Fruit fly (Drosophila melanogaster) whole organism, pupa: ENCODE data around the gene fipi.

ENCODE experiments used
- CG15710 ChIP-seq: fragments of 200-800 bp; sonication (Bioruptor generic); optimal IDR thresholded peaks from 2 replicates; lab custom pipeline; 2018; ENCODE audit warnings: missing biosample characterization, mild to moderate bottlenecking, missing genetic modification characterization, moderate library complexity
- CG17806 ChIP-seq: fragments of 200-800 bp; sonication (Bioruptor generic); optimal IDR thresholded peaks from 2 replicates; lab custom pipeline; 2018; ENCODE audit warnings: missing biosample characterization, mild to moderate bottlenecking, missing genetic modification characterization, moderate library complexity
- CG34367 ChIP-seq: fragments of 200-800 bp; sonication (Bioruptor generic); optimal IDR thresholded peaks from 2 replicates; lab custom pipeline; 2018; ENCODE audit warnings: missing biosample characterization, mild to moderate bottlenecking, missing genetic modification characterization
- CG4496 ChIP-seq: fragments of 200-800 bp; sonication (Bioruptor generic); IDR thresholded peaks from 3 replicates; pipeline ENCODE4 v1.3.6; 2022; ENCODE audit warnings: missing biosample characterization, missing genetic modification characterization
- CG9948 ChIP-seq: fragments of 200-800 bp; sonication (Bioruptor generic); optimal IDR thresholded peaks from 2 replicates; lab custom pipeline; 2018; ENCODE audit warnings: missing biosample characterization, mild to moderate bottlenecking, missing genetic modification characterization, moderate library complexity
- Pif1B ChIP-seq: fragments of 200-800 bp; sonication (Bioruptor generic); optimal IDR thresholded peaks from 3 replicates; lab custom pipeline; 2016; ENCODE audit warnings: missing biosample characterization, missing genetic modification characterization
- gl ChIP-seq: fragments of 200-800 bp; sonication (Bioruptor generic); optimal IDR thresholded peaks from 2 replicates; lab custom pipeline; 2018; ENCODE audit warnings: missing biosample characterization, mild to moderate bottlenecking, missing genetic modification characterization

dm6 chr2L:4701385-4701784, 92.5 kb downstream of the fipi start, which contains the start of gene Taf12L:
- TF ChIP-seq CG17806 (tag; lab: Kevin White, UChicago) (no peak), CG9948 (tag; lab: Kevin White, UChicago) (no peak), CG15710 (tag; lab: Kevin White, UChicago) (no peak), CG34367 (tag; lab: Kevin White, UChicago) (no peak), gl (tag; lab: Kevin White, UChicago) (no peak), Pif1B (GFP tag; lab: Kevin White, UChicago) (no peak), CG4496 (GFP tag; lab: Robert Waterston, UW) (no peak)
